Fruit fly (Drosophila melanogaster) whole organism, embryonic: ENCODE results near the gene CG34265.

Source experiments
- Aef1 ChIP-seq: fragments of 200-800 bp; sonication (Bioruptor generic); IDR thresholded peaks from 3 replicates; pipeline ENCODE4 v1.3.6; 2022; ENCODE audit warnings: missing biosample characterization, missing genetic modification characterization
- CG10979 ChIP-seq: fragments of 200-800 bp; sonication (Bioruptor generic); optimal IDR thresholded peaks from 2 replicates; lab custom pipeline; 2018; ENCODE audit warnings: missing biosample characterization, mild to moderate bottlenecking, missing genetic modification characterization, moderate library complexity
- CG12219 ChIP-seq: fragments of 200-800 bp; sonication (Bioruptor generic); optimal IDR thresholded peaks from 3 replicates; lab custom pipeline; 2018; ENCODE audit warnings: missing biosample characterization, mild to moderate bottlenecking, missing genetic modification characterization
- CG13123 ChIP-seq: fragments of 200-800 bp; sonication (Bioruptor generic); optimal IDR thresholded peaks from 2 replicates; lab custom pipeline; 2016; ENCODE audit warnings: missing biosample characterization, missing genetic modification characterization
- CG18476 ChIP-seq: fragments of 200-800 bp; sonication (Bioruptor generic); optimal IDR thresholded peaks from 2 replicates; lab custom pipeline; 2016; ENCODE audit warnings: missing biosample characterization, mild to moderate bottlenecking, missing genetic modification characterization
- CG6175 ChIP-seq: fragments of 200-800 bp; sonication (Bioruptor generic); IDR thresholded peaks from 3 replicates; pipeline ENCODE4 v1.3.6; 2022; ENCODE audit warnings: missing biosample characterization, missing genetic modification characterization
- gem ChIP-seq: fragments of 200-800 bp; sonication (Bioruptor generic); optimal IDR thresholded peaks from 2 replicates; lab custom pipeline; 2019; ENCODE audit warnings: missing biosample characterization, mild to moderate bottlenecking, missing genetic modification characterization, moderate library complexity
- prd ChIP-seq, 3 experiments: fragments of >200 bp in 2 of 3; fragments of 200-800 bp in 1 of 3; sonication (Bioruptor generic) in 1 of 3; optimal IDR thresholded peaks in 2 of 3; IDR thresholded peaks in 1 of 3; 2 replicates in 2 of 3; 3 replicates in 1 of 3; pipeline versions ENCODE4 v1.3.6 to Lab custom; 2017 to 2022; ENCODE audit warnings: missing biosample characterization in 1 of 3, missing genetic modification characterization in 1 of 3
- psq ChIP-seq: fragments of 200-800 bp; sonication (Bioruptor generic); optimal IDR thresholded peaks from 2 replicates; lab custom pipeline; 2017; ENCODE audit warnings: missing biosample characterization, missing genetic modification characterization

dm6 chr3L:3223390-3223914 is 44.8 kb upstream of the CG34265 start:
- TF ChIP-seq Aef1, result no peak
- no peak for TF ChIP-seq prd (optimal IDR thresholded peaks at IDR 0.05; lab: Kevin White, UChicago)
- no peak for TF ChIP-seq prd (GFP tag; IDR thresholded peaks at IDR 0.05; lab: Robert Waterston, UW)
- TF ChIP-seq CG13123, result no peak
- no peak for TF ChIP-seq CG6175 (GFP tag; lab: Robert Waterston, UW)
- TF ChIP-seq CG18476 (GFP tag; lab: Kevin White, UChicago), result no peak
- no peak for TF ChIP-seq CG10979 (tag; lab: Kevin White, UChicago)
- TF ChIP-seq CG12219, result no peak
- no peak for TF ChIP-seq gem (tag; lab: Kevin White, UChicago)
- no peak for TF ChIP-seq psq
